Fruit fly (Drosophila melanogaster) Kc167 (cell line): ENCODE results near the gene CG6683.

Experiments
- Myc ChIP-seq: fragments of >200 bp; optimal IDR thresholded peaks from 2 replicates; lab custom pipeline; 2017; ENCODE audit warnings: missing external identifiers
- Sin3A ChIP-seq: fragments of >200 bp; optimal IDR thresholded peaks from 2 replicates; lab custom pipeline; 2018; ENCODE audit warnings: missing external identifiers
- h ChIP-seq: fragments of >200 bp; optimal IDR thresholded peaks from 3 replicates; lab custom pipeline; 2018; ENCODE audit warnings: missing external identifiers
- insv ChIP-seq: fragments of >200 bp; optimal IDR thresholded peaks from 3 replicates; lab custom pipeline; 2018; ENCODE audit warnings: missing external identifiers
- psq ChIP-seq: fragments of >200 bp; optimal IDR thresholded peaks from 2 replicates; lab custom pipeline; 2017; ENCODE audit warnings: missing external identifiers
- ttk ChIP-seq: sonication (Bioruptor generic); optimal IDR thresholded peaks from 2 replicates; lab custom pipeline; 2017; ENCODE audit warnings: missing external identifiers

Gene CG6683

DNA sequence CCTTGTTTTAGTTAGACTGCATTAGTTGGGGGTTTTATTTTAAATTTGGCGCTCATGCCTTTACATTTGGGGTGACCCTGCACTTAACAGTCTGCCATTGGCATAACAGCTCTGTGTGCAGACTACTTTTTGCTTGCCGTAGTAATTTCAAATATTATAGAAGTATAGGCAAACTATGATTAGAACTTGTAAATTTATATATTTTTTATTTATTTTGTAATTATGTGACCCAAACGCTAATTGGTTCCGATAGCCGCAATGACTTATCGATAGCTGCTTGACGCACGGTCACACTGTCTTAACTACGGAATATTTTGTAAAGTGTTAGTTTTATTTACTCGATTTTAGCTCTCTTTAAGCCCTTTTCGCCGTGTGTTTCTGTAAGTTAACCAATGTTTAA, 30.0 kb upstream of the CG6683 start, which contains the start of gene rhea:
Gene rhea, plus strand, starts transcription at position 292 of the 400 bp plus-strand sequence.
- no peak for TF ChIP-seq h (lab: Kevin White, UChicago)

DNA sequence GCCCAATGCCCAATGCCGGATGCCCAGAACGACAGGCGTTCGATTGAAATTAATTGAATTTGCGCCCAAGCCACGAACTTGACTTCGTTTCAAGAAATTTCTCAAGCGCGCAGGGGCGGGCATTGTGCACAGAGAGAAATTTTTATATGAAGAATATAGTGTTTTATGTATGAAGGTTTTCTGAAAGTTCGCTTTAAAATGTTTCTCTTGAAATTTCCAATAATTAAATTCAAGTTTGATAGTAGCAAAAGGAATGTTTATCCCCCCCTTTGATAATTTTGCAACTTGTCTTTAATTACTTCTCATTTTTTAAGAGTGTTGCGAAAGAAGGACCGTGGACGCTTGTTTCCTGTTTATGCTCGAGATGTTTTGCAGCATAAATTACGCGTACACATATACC, 29.1 kb upstream of the CG6683 start:
- TF ChIP-seq insv (lab: Kevin White, UChicago) (no peak), ttk (no peak), psq (lab: Kevin White, UChicago) (no peak), h (lab: Kevin White, UChicago) (no peak), Sin3A (lab: Kevin White, UChicago) (no peak), Myc (lab: Kevin White, UChicago) (no peak)

DNA sequence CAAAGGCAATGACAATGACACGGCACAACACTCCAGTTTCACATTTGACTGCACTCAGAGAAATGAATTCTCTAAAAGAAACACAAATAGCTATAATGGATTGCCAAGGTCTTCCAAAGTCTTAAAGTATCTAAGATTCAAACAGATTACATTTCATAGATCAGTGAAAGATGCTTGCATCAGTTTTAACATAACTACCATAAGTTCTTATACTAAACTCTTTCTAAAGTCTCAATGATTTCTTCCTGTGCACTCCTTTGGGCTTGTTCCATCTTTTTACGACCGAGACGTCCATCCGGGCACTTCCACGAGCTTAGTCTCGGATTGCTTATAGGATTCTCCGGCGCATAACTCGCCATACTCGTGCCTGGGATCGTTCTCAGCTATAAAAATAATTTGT, 27.5 kb upstream of the CG6683 start:
- TF ChIP-seq Myc (lab: Kevin White, UChicago) (no peak), psq (lab: Kevin White, UChicago) (no peak), h (lab: Kevin White, UChicago) (no peak), ttk (no peak), insv (lab: Kevin White, UChicago) (no peak), Sin3A (lab: Kevin White, UChicago) (no peak)

dm6 chr3L:8541669-8542068, 26.9 kb upstream of the CG6683 start:
- TF ChIP-seq insv (lab: Kevin White, UChicago) = no peak
- TF ChIP-seq psq (lab: Kevin White, UChicago) = no peak
- no peak for TF ChIP-seq h (lab: Kevin White, UChicago)
- no peak for TF ChIP-seq ttk
- no peak for TF ChIP-seq Myc (lab: Kevin White, UChicago)
- TF ChIP-seq Sin3A (lab: Kevin White, UChicago) = no peak

dm6 chr3L:8540509-8540908, 25.8 kb upstream of the CG6683 start:
- no peak for TF ChIP-seq psq (lab: Kevin White, UChicago)
- TF ChIP-seq Myc (lab: Kevin White, UChicago) = no peak
- TF ChIP-seq Sin3A (lab: Kevin White, UChicago) = no peak
- no peak for TF ChIP-seq h (lab: Kevin White, UChicago)
- TF ChIP-seq ttk = no peak
- TF ChIP-seq insv (lab: Kevin White, UChicago) = no peak

DNA sequence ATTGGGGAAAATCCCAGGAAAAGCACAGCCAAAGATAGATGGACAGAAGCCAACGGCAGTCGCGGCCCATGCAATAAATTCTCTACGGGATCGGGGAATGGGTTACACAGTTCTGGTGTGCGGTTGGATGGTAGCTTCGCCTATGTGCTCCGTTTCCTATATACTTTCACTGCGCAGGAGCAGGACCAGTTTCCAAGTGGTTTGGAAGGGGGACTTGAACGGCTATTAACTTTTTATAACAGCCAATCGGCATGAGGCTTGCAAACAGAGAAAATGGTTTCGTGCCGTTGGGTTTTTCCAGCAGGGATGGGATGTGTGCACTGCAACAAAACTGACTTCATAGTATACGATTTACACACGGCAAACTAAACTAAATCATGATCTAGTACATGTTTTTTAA, 23.6 kb upstream of the CG6683 start:
- TF ChIP-seq psq (lab: Kevin White, UChicago) (no peak), Sin3A (lab: Kevin White, UChicago) (no peak), ttk (no peak), insv (lab: Kevin White, UChicago) (no peak), Myc (lab: Kevin White, UChicago) (no peak), h (lab: Kevin White, UChicago) (no peak)

- TF ChIP-seq h (lab: Kevin White, UChicago) (no peak), Myc (lab: Kevin White, UChicago) (no peak), ttk (no peak), insv (lab: Kevin White, UChicago) (no peak), Sin3A (lab: Kevin White, UChicago) (no peak), psq (lab: Kevin White, UChicago) (no peak)
These were observed 21.7 kb upstream of the CG6683 start for dm6 chr3L:8536387-8536786.

dm6 chr3L:8534386-8535306, 19.9 kb upstream of the CG6683 start, which contains the start of gene ergic53:
Gene ergic53 (plus strand): TSS chr3L:8534977.
- no peak for TF ChIP-seq ttk
- no peak for TF ChIP-seq Myc (lab: Kevin White, UChicago)
- TF ChIP-seq psq (lab: Kevin White, UChicago) = no peak
- no peak for TF ChIP-seq insv (lab: Kevin White, UChicago)
- TF ChIP-seq Sin3A (lab: Kevin White, UChicago) = no peak
- TF ChIP-seq h (lab: Kevin White, UChicago) = no peak

DNA sequence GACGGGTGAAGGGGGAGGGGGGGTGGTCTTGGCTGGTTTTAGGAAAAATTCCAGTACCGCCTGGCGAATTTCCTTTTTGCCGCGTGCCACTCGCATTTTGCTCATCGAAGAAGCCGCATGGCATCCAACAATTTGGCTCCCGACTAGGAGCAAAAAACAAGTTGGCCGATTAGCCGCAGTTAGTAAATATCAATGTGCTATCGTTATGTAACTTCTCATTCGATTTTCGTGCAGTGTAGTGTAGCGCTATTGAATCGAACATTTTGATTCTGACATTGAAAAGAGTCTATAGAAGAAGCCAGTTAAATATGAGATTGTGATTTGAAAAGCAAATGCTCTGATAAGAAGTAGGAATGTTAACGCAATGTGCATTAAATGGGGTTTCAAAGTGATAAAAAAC, 15.0 kb upstream of the CG6683 start:
- TF ChIP-seq insv (lab: Kevin White, UChicago) (no peak), Myc (lab: Kevin White, UChicago) (no peak), Sin3A (lab: Kevin White, UChicago) (no peak), ttk (no peak), psq (lab: Kevin White, UChicago) (no peak), h (lab: Kevin White, UChicago) (no peak)

DNA sequence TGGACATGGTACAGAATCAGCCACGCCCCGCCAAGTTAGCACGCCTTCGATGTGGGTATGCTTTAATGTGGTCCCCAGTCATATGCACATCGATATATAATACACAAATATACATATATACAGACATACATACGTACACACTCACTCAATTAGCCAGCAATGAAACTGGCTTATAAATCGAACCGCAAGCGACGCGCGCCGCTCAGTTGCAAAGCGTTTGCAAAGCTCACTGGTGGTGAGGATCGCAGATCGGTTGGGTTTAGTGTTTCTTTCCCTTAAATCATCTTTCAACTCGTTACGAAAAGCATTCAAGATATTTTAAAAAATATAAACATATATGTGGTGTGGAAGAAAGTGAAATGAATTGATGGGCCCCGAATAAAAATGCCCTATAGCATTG, 13.8 kb upstream of the CG6683 start:
- TF ChIP-seq Sin3A (lab: Kevin White, UChicago) = no peak
- no peak for TF ChIP-seq ttk
- TF ChIP-seq h (lab: Kevin White, UChicago) = no peak
- TF ChIP-seq insv (lab: Kevin White, UChicago) = no peak
- no peak for TF ChIP-seq Myc (lab: Kevin White, UChicago)
- no peak for TF ChIP-seq psq (lab: Kevin White, UChicago)

DNA sequence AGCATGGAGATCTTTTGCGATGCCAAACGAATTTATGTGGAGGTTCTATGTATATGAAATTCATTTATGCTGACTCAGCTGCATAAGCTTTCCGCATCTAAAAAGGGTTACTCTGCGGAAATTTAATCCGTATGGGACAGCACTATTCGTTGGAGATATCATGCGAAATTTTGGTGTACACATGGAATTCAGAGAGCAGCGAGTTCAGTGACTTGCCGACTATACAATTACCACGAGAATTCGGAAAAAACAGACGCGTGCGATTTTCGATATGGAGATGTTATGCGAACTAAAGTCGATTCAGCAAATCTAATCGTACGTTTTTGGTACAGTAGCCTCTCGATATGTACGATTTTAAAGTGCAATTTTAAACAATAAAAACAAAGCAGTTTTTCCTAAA, 13.1 kb upstream of the CG6683 start:
- no peak for TF ChIP-seq psq (lab: Kevin White, UChicago)
- TF ChIP-seq Sin3A (lab: Kevin White, UChicago) = no peak
- TF ChIP-seq ttk = no peak
- TF ChIP-seq h (lab: Kevin White, UChicago) = no peak
- no peak for TF ChIP-seq Myc (lab: Kevin White, UChicago)
- TF ChIP-seq insv (lab: Kevin White, UChicago) = no peak
